Fruit fly (Drosophila melanogaster) whole organism: Measurements from ENCODE around the gene caup.

Source experiments
- Dll ChIP-seq: fragments of >200 bp; optimal IDR thresholded peaks from 2 replicates; lab custom pipeline; 2017
- EcR ChIP-seq, 2 experiments: fragments of >200 bp; optimal IDR thresholded peaks; 2 replicates each; lab custom pipeline; 2017; ENCODE audit warnings: missing biosample characterization in 2 of 2, missing genetic modification characterization in 2 of 2, missing genetic modification reagents in 2 of 2
- pan ChIP-seq: fragments of >200 bp; optimal IDR thresholded peaks from 2 replicates; lab custom pipeline; 2017
- psq ChIP-seq: fragments of >200 bp; optimal IDR thresholded peaks from 2 replicates; lab custom pipeline; 2017
- usp ChIP-seq: fragments of >200 bp; optimal IDR thresholded peaks from 2 replicates; lab custom pipeline; 2017; ENCODE audit warnings: missing biosample characterization, missing genetic modification characterization, mixed read lengths

DNA sequence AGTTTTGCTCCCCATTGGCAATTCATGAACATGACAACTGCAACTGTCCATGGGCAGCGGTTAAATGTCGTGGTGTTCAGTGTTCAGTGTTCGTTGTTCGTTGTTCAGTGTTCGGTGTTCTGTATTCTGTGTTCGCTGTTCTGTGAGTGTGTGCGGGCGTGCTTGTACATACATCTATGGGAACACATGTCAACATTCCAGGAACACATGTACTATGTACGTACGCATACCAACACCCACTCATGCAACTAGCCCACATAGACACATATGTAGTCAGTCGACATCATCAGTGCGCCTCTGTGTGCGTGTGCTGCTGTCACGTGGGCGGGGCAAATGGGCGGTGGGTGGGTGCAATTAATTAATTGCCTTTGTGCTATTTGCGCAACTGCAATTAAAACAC is 58.1 kb downstream of the caup start:
- TF ChIP-seq psq (lab: Kevin White, UChicago) (no peak), pan (lab: Kevin White, UChicago) (no peak), EcR (GFP tag; optimal IDR thresholded peaks at IDR 0.05; lab: Kevin White, UChicago) (no peak), Dll (lab: Kevin White, UChicago) (no peak), usp (GFP tag; lab: Kevin White, UChicago) (no peak)
